Worm (Caenorhabditis elegans) whole organism, L4 larva: ENCODE results near the gene trcs-2.

Experiments
- D1046.2 ChIP-seq: fragments of 200-800 bp; sonication (Bioruptor generic); IDR thresholded peaks from 2 replicates; pipeline ENCODE4 v1.3.6; 2022; ENCODE audit warnings: missing genetic modification characterization, missing compliant biosample characterization
- F49E8.2 ChIP-seq: sonication (generic microtip); optimal IDR thresholded peaks from 2 replicates; lab custom pipeline; 2016; ENCODE audit warnings: missing compliant biosample characterization, mild to moderate bottlenecking, missing genetic modification characterization, borderline replicate concordance
- Y105C5A.15 ChIP-seq: fragments of 200-800 bp; sonication (Bioruptor generic); IDR thresholded peaks from 2 replicates; pipeline ENCODE4 v1.3.6; 2022; ENCODE audit warnings: missing genetic modification characterization, missing compliant biosample characterization
- Y48G9A.11 ChIP-seq: fragments of 200-800 bp; sonication (Bioruptor generic); IDR thresholded peaks from 2 replicates; pipeline ENCODE4 v1.3.6; 2022; ENCODE audit warnings: missing genetic modification reagents, missing genetic modification characterization, missing compliant biosample characterization
- Y75B8A.6 ChIP-seq: fragments of 200-800 bp; sonication (Bioruptor generic); IDR thresholded peaks from 2 replicates; pipeline ENCODE4 v1.3.6; 2022; ENCODE audit warnings: missing genetic modification reagents, missing genetic modification characterization, missing compliant biosample characterization
- aly-2 ChIP-seq: sonication (generic microtip); optimal IDR thresholded peaks from 2 replicates; lab custom pipeline; 2018; ENCODE audit warnings: missing biosample characterization, missing genetic modification characterization
- ama-1 ChIP-seq: fragments of 150-350 bp; optimal IDR thresholded peaks from 2 replicates; lab custom pipeline; 2014; ENCODE audit warnings: inconsistent platforms, mixed read lengths
- ceh-32 ChIP-seq: sonication (generic microtip); optimal IDR thresholded peaks from 2 replicates; lab custom pipeline; 2016; ENCODE audit warnings: mild to moderate bottlenecking, missing genetic modification characterization, missing compliant biosample characterization; ENCODE audit not compliant: poor library complexity
- cey-2 ChIP-seq: sonication (generic microtip); optimal IDR thresholded peaks from 3 replicates; lab custom pipeline; 2017; ENCODE audit warnings: missing genetic modification characterization, mild to moderate bottlenecking, missing compliant biosample characterization, antibody characterized with exemption, borderline replicate concordance; ENCODE audit not compliant: insufficient read depth
- daf-12 ChIP-seq: fragments of 150-350 bp; optimal IDR thresholded peaks from 2 replicates; lab custom pipeline; 2014; ENCODE audit warnings: missing biosample characterization, missing genetic modification reagents, missing genetic modification characterization
- daf-8 ChIP-seq: fragments of 200-800 bp; sonication (Bioruptor generic); IDR thresholded peaks from 2 replicates; pipeline ENCODE4 v1.3.6; 2022; ENCODE audit warnings: missing genetic modification characterization, missing compliant biosample characterization
- dmd-9 ChIP-seq: fragments of 200-800 bp; sonication (Bioruptor generic); IDR thresholded peaks from 2 replicates; pipeline ENCODE4 v1.3.6; 2022; ENCODE audit warnings: missing genetic modification reagents, missing genetic modification characterization, missing compliant biosample characterization
- duxl-1 ChIP-seq: sonication (generic microtip); optimal IDR thresholded peaks from 2 replicates; lab custom pipeline; 2016; ENCODE audit warnings: mild to moderate bottlenecking, missing genetic modification characterization, moderate library complexity, missing compliant biosample characterization; ENCODE audit not compliant: poor library complexity
- dve-1 ChIP-seq: sonication (generic microtip); optimal IDR thresholded peaks from 2 replicates; lab custom pipeline; 2017; ENCODE audit warnings: antibody characterized with exemption, mild to moderate bottlenecking, missing genetic modification characterization, missing compliant biosample characterization; ENCODE audit not compliant: insufficient read depth
- egl-27 ChIP-seq: sonication (generic microtip); optimal IDR thresholded peaks from 3 replicates; lab custom pipeline; 2017; ENCODE audit warnings: missing biosample characterization, missing genetic modification reagents, missing genetic modification characterization
- egl-43 ChIP-seq: fragments of 200-800 bp; sonication (Bioruptor generic); IDR thresholded peaks from 2 replicates; pipeline ENCODE4 v1.3.6; 2022; ENCODE audit warnings: missing genetic modification reagents, missing genetic modification characterization, missing compliant biosample characterization
- fkh-10 ChIP-seq: fragments of 150-350 bp; optimal IDR thresholded peaks from 2 replicates; lab custom pipeline; 2014; ENCODE audit warnings: missing biosample characterization, missing genetic modification reagents, missing genetic modification characterization
- gei-8 ChIP-seq: fragments of 200-800 bp; sonication (Bioruptor generic); optimal IDR thresholded peaks from 2 replicates; lab custom pipeline; 2018; ENCODE audit warnings: mild to moderate bottlenecking, missing genetic modification characterization, missing compliant biosample characterization
- hlh-30 ChIP-seq: sonication (generic microtip); optimal IDR thresholded peaks from 2 replicates; lab custom pipeline; 2017; ENCODE audit warnings: antibody characterized with exemption, mild to moderate bottlenecking, missing genetic modification characterization, missing compliant biosample characterization; ENCODE audit not compliant: insufficient read depth
- hmg-1.1 ChIP-seq: fragments of 200-800 bp; sonication (Bioruptor generic); IDR thresholded peaks from 2 replicates; pipeline ENCODE4 v1.3.6; 2022; ENCODE audit warnings: missing genetic modification reagents, missing genetic modification characterization, missing compliant biosample characterization
- lin-1 ChIP-seq: fragments of 200-800 bp; sonication (Bioruptor generic); IDR thresholded peaks from 2 replicates; pipeline ENCODE4 v1.3.6; 2022; ENCODE audit warnings: missing genetic modification reagents, missing genetic modification characterization, missing compliant biosample characterization
- lin-13 ChIP-seq: fragments of 150-350 bp; optimal IDR thresholded peaks from 2 replicates; lab custom pipeline; 2014; ENCODE audit warnings: missing biosample characterization, missing genetic modification reagents, missing genetic modification characterization
- lin-29 ChIP-seq: fragments of 200-800 bp; sonication (Bioruptor generic); IDR thresholded peaks from 2 replicates; pipeline ENCODE4 v1.3.6; 2022; ENCODE audit warnings: missing genetic modification reagents, missing genetic modification characterization, missing compliant biosample characterization
- lin-38 ChIP-seq: fragments of 200-800 bp; sonication (Bioruptor generic); IDR thresholded peaks from 2 replicates; pipeline ENCODE4 v1.3.6; 2022; ENCODE audit warnings: missing genetic modification reagents, missing genetic modification characterization, missing compliant biosample characterization
- madf-5 ChIP-seq, 2 experiments: fragments of 200-800 bp; sonication (Bioruptor generic); IDR thresholded peaks; 2 replicates each; pipeline ENCODE4 v1.3.6; 2022; ENCODE audit warnings: missing compliant biosample characterization in 2 of 2, missing genetic modification characterization in 2 of 2
- madf-9 ChIP-seq: fragments of 200-800 bp; sonication (Bioruptor generic); conservative IDR thresholded peaks from 2 replicates; pipeline ENCODE4 v1.3.6; 2022; ENCODE audit warnings: missing genetic modification reagents, missing genetic modification characterization, missing compliant biosample characterization
- mep-1 ChIP-seq: fragments of 150-350 bp; sonication (generic microtip); optimal IDR thresholded peaks from 3 replicates; lab custom pipeline; 2014; ENCODE audit warnings: missing biosample characterization, missing genetic modification characterization
- mxl-3 ChIP-seq: fragments of 200-800 bp; sonication (Bioruptor generic); optimal IDR thresholded peaks from 2 replicates; lab custom pipeline; 2018; ENCODE audit warnings: mild to moderate bottlenecking, missing genetic modification characterization, missing compliant biosample characterization
- nhr-11 ChIP-seq: fragments of 150-350 bp; optimal IDR thresholded peaks from 2 replicates; lab custom pipeline; 2014; ENCODE audit warnings: missing biosample characterization, missing genetic modification characterization
- nhr-111 ChIP-seq: fragments of 200-800 bp; sonication (Bioruptor generic); optimal IDR thresholded peaks from 2 replicates; lab custom pipeline; 2018; ENCODE audit warnings: mild to moderate bottlenecking, missing genetic modification characterization, missing compliant biosample characterization
- nhr-237 ChIP-seq: sonication (generic microtip); optimal IDR thresholded peaks from 2 replicates; lab custom pipeline; 2017; ENCODE audit warnings: missing biosample characterization, missing genetic modification characterization
- nhr-25 ChIP-seq: sonication (generic microtip); optimal IDR thresholded peaks from 2 replicates; lab custom pipeline; 2017; ENCODE audit warnings: missing genetic modification characterization, mild to moderate bottlenecking, missing compliant biosample characterization, antibody characterized with exemption, moderate library complexity, borderline replicate concordance; ENCODE audit not compliant: insufficient read depth
- nhr-41 ChIP-seq: fragments of 200-800 bp; sonication (Bioruptor generic); IDR thresholded peaks from 2 replicates; pipeline ENCODE4 v1.3.6; 2022; ENCODE audit warnings: missing genetic modification reagents, missing genetic modification characterization, missing compliant biosample characterization
- nhr-42 ChIP-seq: fragments of 200-800 bp; sonication (Bioruptor generic); IDR thresholded peaks from 2 replicates; pipeline ENCODE4 v1.3.6; 2022; ENCODE audit warnings: missing genetic modification characterization, missing compliant biosample characterization
- nhr-6 ChIP-seq: fragments of 150-350 bp; optimal IDR thresholded peaks from 2 replicates; lab custom pipeline; 2014; ENCODE audit warnings: missing biosample characterization, missing genetic modification characterization
- nhr-76 ChIP-seq: fragments of 150-350 bp; optimal IDR thresholded peaks from 2 replicates; lab custom pipeline; 2014; ENCODE audit warnings: missing biosample characterization, missing genetic modification characterization
- pha-4 ChIP-seq, 2 experiments: fragments of 150-350 bp in 1 of 2; fragments of 200-800 bp in 1 of 2; sonication (Bioruptor generic) in 1 of 2; IDR thresholded peaks in 1 of 2; optimal IDR thresholded peaks in 1 of 2; 2 replicates each; pipeline versions ENCODE4 v1.3.6 to Lab custom; 2014 to 2022; ENCODE audit warnings: missing genetic modification characterization in 2 of 2, missing genetic modification reagents in 2 of 2, missing biosample characterization in 1 of 2, missing compliant biosample characterization in 1 of 2
- pqm-1 ChIP-seq: sonication (generic microtip); optimal IDR thresholded peaks from 2 replicates; lab custom pipeline; 2017; ENCODE audit warnings: missing biosample characterization, missing genetic modification characterization
- set-16 ChIP-seq: fragments of 200-800 bp; sonication (Bioruptor generic); IDR thresholded peaks from 2 replicates; pipeline ENCODE4 v1.3.6; 2022; ENCODE audit warnings: missing genetic modification reagents, missing genetic modification characterization, missing compliant biosample characterization
- skn-1 ChIP-seq: fragments of 150-350 bp; optimal IDR thresholded peaks from 2 replicates; lab custom pipeline; 2014; ENCODE audit warnings: missing biosample characterization, missing genetic modification characterization
- snpc-1.2 ChIP-seq: fragments of 200-800 bp; sonication (Bioruptor generic); IDR thresholded peaks from 2 replicates; pipeline ENCODE4 v1.3.6; 2022; ENCODE audit warnings: missing genetic modification reagents, missing genetic modification characterization, missing compliant biosample characterization
- snpc-4 ChIP-seq: fragments of 150-350 bp; optimal IDR thresholded peaks from 2 replicates; lab custom pipeline; 2014; ENCODE audit warnings: missing biosample characterization, missing genetic modification characterization
- spr-1 ChIP-seq: sonication (generic microtip); optimal IDR thresholded peaks from 2 replicates; lab custom pipeline; 2016; ENCODE audit warnings: mild to moderate bottlenecking, missing genetic modification characterization, missing compliant biosample characterization
- unc-39 ChIP-seq: sonication (generic microtip); optimal IDR thresholded peaks from 2 replicates; lab custom pipeline; 2017; ENCODE audit warnings: missing biosample characterization, missing genetic modification characterization
- vab-7 ChIP-seq: fragments of 200-800 bp; sonication (Bioruptor generic); IDR thresholded peaks from 2 replicates; pipeline ENCODE4 v1.3.6; 2022; ENCODE audit warnings: missing genetic modification reagents, missing genetic modification characterization, missing compliant biosample characterization
- zfp-2 ChIP-seq: sonication (generic microtip); optimal IDR thresholded peaks from 2 replicates; lab custom pipeline; 2016; ENCODE audit warnings: mild to moderate bottlenecking, missing genetic modification characterization, missing compliant biosample characterization
- zip-11 ChIP-seq: fragments of 200-800 bp; sonication (Bioruptor generic); IDR thresholded peaks from 2 replicates; pipeline ENCODE4 v1.3.6; 2022; ENCODE audit warnings: missing genetic modification characterization, missing compliant biosample characterization
- ztf-11 ChIP-seq: fragments of 150-350 bp; optimal IDR thresholded peaks from 2 replicates; lab custom pipeline; 2014; ENCODE audit warnings: missing biosample characterization, missing genetic modification characterization

Gene trcs-2

DNA sequence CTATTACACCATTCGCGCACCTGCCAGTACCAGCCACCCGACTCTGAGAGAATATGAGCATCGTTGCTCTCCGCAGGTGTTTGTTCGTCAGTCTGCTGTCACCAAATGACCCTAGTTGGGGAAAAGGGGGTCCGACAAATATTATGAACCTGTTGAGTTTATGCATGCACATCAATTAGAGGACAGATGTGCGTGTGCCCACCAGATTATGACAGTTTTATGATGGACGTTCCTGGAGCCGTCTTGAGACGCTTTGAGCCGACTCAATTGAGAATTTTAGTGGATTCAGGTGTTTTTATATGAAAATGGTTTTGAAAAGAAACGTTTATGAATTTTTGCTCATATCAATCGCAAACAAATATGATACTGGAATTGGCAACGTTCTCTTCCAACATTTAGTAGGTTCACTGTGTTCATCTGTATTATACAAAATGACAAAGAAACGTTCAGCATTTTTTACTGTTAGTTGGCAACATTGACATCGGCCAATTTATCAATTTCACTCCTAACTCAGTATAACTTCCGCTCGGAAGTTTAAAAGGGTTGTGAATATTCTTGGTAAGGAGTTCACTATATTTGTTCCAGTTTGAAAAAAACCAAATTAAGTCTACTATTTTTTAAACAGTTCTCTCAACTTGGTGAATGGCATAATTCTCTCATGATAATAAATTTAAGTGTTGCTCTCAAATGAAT is 25.1 kb downstream of the trcs-2 start (continued):
- TF ChIP-seq daf-8 (GFP tag; lab: Robert Waterston, UW) (no peak), mxl-3 (GFP tag; lab: Kevin White, UChicago) (peak; percentile 14), madf-5 (GFP tag; IDR thresholded peaks at IDR 0.05; lab: Robert Waterston, UW) (peak; percentile 8 to 61; a peak in 2 of 4 replicates), ztf-11 (tag; lab: Kevin White, UChicago) (no peak), egl-43 (GFP tag; lab: Robert Waterston, UW) (0 out of 2 replicates have a peak, but pooled peaks have one; percentile 25), snpc-4 (tag; lab: Kevin White, UChicago) (no peak), nhr-41 (GFP tag; lab: Robert Waterston, UW) (no peak), Y48G9A.11 (no peak), nhr-42 (GFP tag; lab: Robert Waterston, UW) (peak; percentile 54), Y75B8A.6 (GFP tag; lab: Robert Waterston, UW) (peak; percentile 66; the same call in 1 of the 2 replicates), cey-2 (tag; lab: Kevin White, UChicago) (no peak), snpc-1.2 (GFP tag; lab: Robert Waterston, UW) (peak; percentile 58; the same call in 1 of the 2 replicates), nhr-6 (tag; lab: Kevin White, UChicago) (peak; percentile 30), lin-1 (GFP tag; lab: Robert Waterston, UW) (peak; percentile 40; the same call in 1 of the 2 replicates), nhr-76 (tag; lab: Kevin White, UChicago) (peak; percentile 4), vab-7 (no peak), ama-1 (lab: Kevin White, UChicago) (peak; percentile 99), dve-1 (peak; percentile 75), nhr-237 (no peak), zfp-2 (tag; lab: Kevin White, UChicago) (no peak), nhr-111 (GFP tag; lab: Kevin White, UChicago) (peak; percentile 41), lin-13 (GFP tag; lab: Kevin White, UChicago) (no peak), zip-11 (GFP tag; lab: Robert Waterston, UW) (no peak), egl-27 (tag; lab: Kevin White, UChicago) (no peak), D1046.2 (peak; percentile 75), fkh-10 (GFP tag; lab: Kevin White, UChicago) (no peak), Y105C5A.15 (GFP tag; lab: Robert Waterston, UW) (0 out of 2 replicates have a peak, but pooled peaks have one; percentile 34), pha-4 (GFP tag; IDR thresholded peaks at IDR 0.05; lab: Robert Waterston, UW) (no peak; the same call in 1 of the 2 replicates), pha-4 (tag; optimal IDR thresholded peaks at IDR 0.05; lab: Kevin White, UChicago) (no peak), nhr-25 (tag; lab: Kevin White, UChicago) (peak; percentile 67), madf-9 (GFP tag; lab: Robert Waterston, UW) (no peak; the same call in 1 of the 2 replicates), aly-2 (tag; lab: Kevin White, UChicago) (no peak), hlh-30 (tag; lab: Kevin White, UChicago) (peak; percentile 9), nhr-11 (peak; percentile 23), duxl-1 (peak; percentile 83), unc-39 (no peak), ceh-32 (tag; lab: Kevin White, UChicago) (no peak), lin-29 (GFP tag; lab: Robert Waterston, UW) (0 out of 2 replicates have a peak, but pooled peaks have one; percentile 20), F49E8.2 (tag; lab: Kevin White, UChicago) (no peak), mep-1 (peak; percentile 80), skn-1 (tag; lab: Kevin White, UChicago) (no peak), daf-12 (tag; lab: Kevin White, UChicago) (no peak), pqm-1 (no peak), set-16 (GFP tag; lab: Robert Waterston, UW) (no peak), gei-8 (GFP tag; lab: Kevin White, UChicago) (peak; percentile 22), spr-1 (tag; lab: Kevin White, UChicago) (peak; percentile 57), hmg-1.1 (GFP tag; lab: Robert Waterston, UW) (peak; percentile 41), lin-38 (peak; percentile 58; the same call in 1 of the 2 replicates), dmd-9 (GFP tag; lab: Robert Waterston, UW) (no peak; the same call in 1 of the 2 replicates)
